Worm (Caenorhabditis elegans): ENCODE results near the gene C09B9.1.

ce11 chrIV:5073836-5074235, 36.2 kb downstream of the C09B9.1 start:
- TF ChIP-seq scrt-1 (GFP tag; IDR thresholded peaks at IDR 0.05) (no peak), sea-1 (GFP tag; conservative IDR thresholded peaks at IDR 0.05) (no peak), ceh-36 (tag; optimal IDR thresholded peaks at IDR 0.05) (no peak), hmbx-1 (tag; optimal IDR thresholded peaks at IDR 0.05) (no peak), aly-1 (tag; optimal IDR thresholded peaks at IDR 0.05) (no peak), tbx-37 (GFP tag; conservative IDR thresholded peaks at IDR 0.05) (no peak), ama-1 (optimal IDR thresholded peaks at IDR 0.05) (no peak), F13C5.2 (tag; optimal IDR thresholded peaks at IDR 0.05) (no peak), tbx-11 (GFP tag; IDR thresholded peaks at IDR 0.05) (no peak), flt-1 (GFP tag; IDR thresholded peaks at IDR 0.05) (no peak), B0310.2 (tag; optimal IDR thresholded peaks at IDR 0.05) (no peak)

All from whole organism, early embryonic.